Worm (Caenorhabditis elegans) whole organism, L2 larva: ENCODE results near the gene nucl-1.

Experiments
- ceh-16 ChIP-seq: fragments of 150-350 bp; optimal IDR thresholded peaks from 2 replicates; lab custom pipeline; 2014; ENCODE audit warnings: missing biosample characterization, missing genetic modification characterization
- ceh-82 ChIP-seq: fragments of 150-350 bp; optimal IDR thresholded peaks from 2 replicates; lab custom pipeline; 2014; ENCODE audit warnings: missing biosample characterization, missing genetic modification characterization
- elt-1 ChIP-seq: fragments of 150-350 bp; optimal IDR thresholded peaks from 2 replicates; lab custom pipeline; 2014; ENCODE audit warnings: missing biosample characterization, missing genetic modification characterization
- lin-39 ChIP-seq: fragments of 150-350 bp; optimal IDR thresholded peaks from 2 replicates; lab custom pipeline; 2014; ENCODE audit warnings: missing biosample characterization, missing genetic modification reagents, missing genetic modification characterization
- mab-5 ChIP-seq: fragments of 150-350 bp; optimal IDR thresholded peaks from 2 replicates; lab custom pipeline; 2014; ENCODE audit warnings: missing biosample characterization, missing genetic modification characterization
- mdl-1 ChIP-seq, 2 experiments: fragments of 150-350 bp in 1 of 2; sonication (generic microtip) in 1 of 2; optimal IDR thresholded peaks; 2 replicates each; lab custom pipeline; 2017; ENCODE audit warnings: missing biosample characterization in 2 of 2, missing genetic modification characterization in 2 of 2
- nhr-10 ChIP-seq: sonication (generic microtip); optimal IDR thresholded peaks from 2 replicates; lab custom pipeline; 2017; ENCODE audit warnings: missing biosample characterization, missing genetic modification characterization
- nhr-12 ChIP-seq: fragments of 150-350 bp; optimal IDR thresholded peaks from 2 replicates; lab custom pipeline; 2014; ENCODE audit warnings: missing biosample characterization, missing genetic modification characterization
- nhr-23 ChIP-seq: fragments of 150-350 bp; optimal IDR thresholded peaks from 2 replicates; lab custom pipeline; 2014; ENCODE audit warnings: missing biosample characterization, missing genetic modification reagents, missing genetic modification characterization
- nhr-25 ChIP-seq: fragments of 150-350 bp; sonication (generic microtip); optimal IDR thresholded peaks from 3 replicates; lab custom pipeline; 2014; ENCODE audit warnings: missing biosample characterization, missing genetic modification characterization
- sem-4 ChIP-seq: fragments of 150-350 bp; optimal IDR thresholded peaks from 2 replicates; lab custom pipeline; 2014; ENCODE audit warnings: missing biosample characterization, missing genetic modification reagents, missing genetic modification characterization
- skn-1 ChIP-seq: sonication (generic microtip); optimal IDR thresholded peaks from 2 replicates; lab custom pipeline; 2017; ENCODE audit warnings: missing biosample characterization, missing genetic modification characterization
- sma-9 ChIP-seq, 2 experiments: fragments of 150-350 bp in 1 of 2; sonication (generic microtip) in 1 of 2; optimal IDR thresholded peaks; 2 replicates each; lab custom pipeline; 2014 to 2016; ENCODE audit warnings: missing genetic modification characterization in 2 of 2, mild to moderate bottlenecking in 1 of 2, missing biosample characterization in 1 of 2, missing compliant biosample characterization in 1 of 2, missing genetic modification reagents in 1 of 2, moderate library complexity in 1 of 2

DNA sequence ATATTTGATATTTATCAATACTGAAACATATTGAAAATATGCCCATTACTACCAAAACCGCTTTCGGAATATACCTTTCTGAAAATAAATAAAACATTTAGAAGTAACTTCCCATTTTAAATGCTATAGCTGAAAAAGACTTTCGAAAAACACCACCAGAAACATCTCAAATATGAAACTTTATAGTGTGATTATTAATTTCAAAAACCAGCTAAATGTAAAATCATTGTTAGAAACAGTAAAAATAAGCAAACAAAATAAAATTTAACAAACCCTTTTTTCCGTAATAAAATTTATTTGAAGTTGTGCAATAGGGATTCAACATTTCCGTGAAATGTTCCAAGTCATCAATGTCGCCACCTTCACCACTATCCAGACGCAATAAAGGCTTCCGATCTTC is 21.3 kb downstream of the nucl-1 start, which contains the start of the genes K07H8.5 and K07H8.8:
- TF ChIP-seq sma-9 (GFP tag; optimal IDR thresholded peaks at IDR 0.05; lab: Kevin White, UChicago) (no peak), sma-9 (tag; optimal IDR thresholded peaks at IDR 0.05; lab: Kevin White, UChicago) (no peak), nhr-12 (no peak), skn-1 (tag; lab: Kevin White, UChicago) (no peak), sem-4 (tag; lab: Kevin White, UChicago) (no peak), elt-1 (tag; lab: Kevin White, UChicago) (no peak), ceh-16 (no peak), mdl-1 (tag; optimal IDR thresholded peaks at IDR 0.05; lab: Kevin White, UChicago) (no peak), ceh-82 (tag; lab: Kevin White, UChicago) (no peak), lin-39 (tag; lab: Kevin White, UChicago) (no peak), nhr-25 (no peak), nhr-10 (tag; lab: Kevin White, UChicago) (no peak), mab-5 (no peak), nhr-23 (tag; lab: Kevin White, UChicago) (no peak)
